Fruit fly (Drosophila melanogaster) whole organism, embryonic: ENCODE results near the gene CG31793.

Experiments used
- Bgb ChIP-seq: fragments of 200-800 bp; sonication (Bioruptor generic); IDR thresholded peaks from 2 replicates; pipeline ENCODE4 v1.3.6; 2022; ENCODE audit warnings: missing biosample characterization, missing genetic modification characterization; ENCODE audit not compliant: partially characterized antibody
- CG10462 ChIP-seq: fragments of 200-800 bp; sonication (Bioruptor generic); optimal IDR thresholded peaks from 2 replicates; lab custom pipeline; 2016; ENCODE audit warnings: missing biosample characterization, missing genetic modification characterization
- CG10654 ChIP-seq: fragments of 200-800 bp; sonication (Bioruptor generic); optimal IDR thresholded peaks from 2 replicates; lab custom pipeline; 2016; ENCODE audit warnings: missing biosample characterization, missing genetic modification characterization
- CG12071 ChIP-seq: fragments of 200-800 bp; sonication (Bioruptor generic); optimal IDR thresholded peaks from 3 replicates; lab custom pipeline; 2018; ENCODE audit warnings: missing biosample characterization, mild to moderate bottlenecking, missing genetic modification characterization
- CG12299 ChIP-seq: fragments of 200-800 bp; sonication (Bioruptor generic); optimal IDR thresholded peaks from 2 replicates; lab custom pipeline; 2018; ENCODE audit warnings: missing biosample characterization, mild to moderate bottlenecking, missing genetic modification characterization
- CG12391 ChIP-seq: fragments of 200-800 bp; sonication (Bioruptor generic); optimal IDR thresholded peaks from 3 replicates; lab custom pipeline; 2018; ENCODE audit warnings: missing biosample characterization, mild to moderate bottlenecking, missing genetic modification characterization, moderate library complexity
- CG13296 ChIP-seq: fragments of 200-800 bp; sonication (Bioruptor generic); optimal IDR thresholded peaks from 3 replicates; lab custom pipeline; 2018; ENCODE audit warnings: missing biosample characterization, mild to moderate bottlenecking, missing genetic modification characterization
- CG14014 ChIP-seq: fragments of 200-800 bp; sonication (Bioruptor generic); IDR thresholded peaks from 2 replicates; pipeline ENCODE4 v1.3.6; 2022; ENCODE audit warnings: missing biosample characterization, missing genetic modification characterization
- CG14441 ChIP-seq: fragments of 200-800 bp; sonication (Bioruptor generic); IDR thresholded peaks from 2 replicates; pipeline ENCODE4 v1.3.6; 2022; ENCODE audit warnings: missing biosample characterization, missing genetic modification characterization
- CG16815 ChIP-seq: fragments of 200-800 bp; sonication (Bioruptor generic); optimal IDR thresholded peaks from 3 replicates; lab custom pipeline; 2017; ENCODE audit warnings: missing biosample characterization, mild to moderate bottlenecking, missing genetic modification characterization
- CG18764 ChIP-seq: fragments of 200-800 bp; sonication (Bioruptor generic); optimal IDR thresholded peaks from 3 replicates; lab custom pipeline; 2016; ENCODE audit warnings: missing biosample characterization, missing genetic modification characterization
- CG2116 ChIP-seq: fragments of 200-800 bp; sonication (Bioruptor generic); optimal IDR thresholded peaks from 3 replicates; lab custom pipeline; 2018; ENCODE audit warnings: missing biosample characterization, mild to moderate bottlenecking, missing genetic modification characterization
- CG7556 ChIP-seq: fragments of 200-800 bp; sonication (Bioruptor generic); optimal IDR thresholded peaks from 2 replicates; lab custom pipeline; 2017; ENCODE audit warnings: missing biosample characterization, mild to moderate bottlenecking, missing genetic modification characterization
- CG7839 ChIP-seq: fragments of 200-800 bp; sonication (Bioruptor generic); optimal IDR thresholded peaks from 3 replicates; lab custom pipeline; 2018; ENCODE audit warnings: missing biosample characterization, mild to moderate bottlenecking, missing genetic modification characterization, moderate library complexity
- CHES-1-like ChIP-seq: fragments of 200-800 bp; sonication (Bioruptor generic); optimal IDR thresholded peaks from 2 replicates; lab custom pipeline; 2016; ENCODE audit warnings: missing biosample characterization, missing genetic modification characterization
- Ets65A ChIP-seq: fragments of 200-800 bp; sonication (Bioruptor generic); peaks from one replicate; lab custom pipeline; 2016; ENCODE audit warnings: missing biosample characterization, missing genetic modification characterization
- H2.0 ChIP-seq: fragments of 200-800 bp; sonication (Bioruptor generic); IDR thresholded peaks from 2 replicates; pipeline ENCODE4 v1.3.6; 2022; ENCODE audit warnings: missing biosample characterization, missing genetic modification characterization
- HLH54F ChIP-seq: fragments of 200-800 bp; sonication (Bioruptor generic); optimal IDR thresholded peaks from 3 replicates; lab custom pipeline; 2016; ENCODE audit warnings: missing biosample characterization, missing genetic modification characterization
- Hand ChIP-seq: fragments of 200-800 bp; sonication (Bioruptor generic); optimal IDR thresholded peaks from 2 replicates; lab custom pipeline; 2017; ENCODE audit warnings: mild to moderate bottlenecking, missing biosample characterization, missing genetic modification reagents, missing genetic modification characterization
- MESR4 ChIP-seq: fragments of 200-800 bp; sonication (Bioruptor generic); optimal IDR thresholded peaks from 2 replicates; lab custom pipeline; 2018; ENCODE audit warnings: missing biosample characterization, mild to moderate bottlenecking, missing genetic modification characterization, moderate library complexity
- Med ChIP-seq: fragments of 200-800 bp; sonication (Bioruptor generic); peaks from one replicate; lab custom pipeline; 2016; ENCODE audit warnings: missing biosample characterization, missing genetic modification characterization, mild to moderate bottlenecking, inconsistent platforms, moderate library complexity
- NfI ChIP-seq: fragments of 200-800 bp; sonication (Bioruptor generic); optimal IDR thresholded peaks from 3 replicates; lab custom pipeline; 2018; ENCODE audit warnings: missing biosample characterization, mild to moderate bottlenecking, missing genetic modification characterization, moderate library complexity
- Oaz ChIP-seq: fragments of 200-800 bp; sonication (Bioruptor generic); IDR thresholded peaks from 2 replicates; pipeline ENCODE4 v1.3.6; 2022; ENCODE audit warnings: missing biosample characterization, missing genetic modification characterization
- Pdp1 ChIP-seq, 2 experiments: fragments of 200-800 bp; sonication (Bioruptor generic); optimal IDR thresholded peaks; 3 replicates each; lab custom pipeline; 2016; ENCODE audit warnings: missing biosample characterization in 2 of 2, missing genetic modification characterization in 2 of 2, mild to moderate bottlenecking in 1 of 2, moderate library complexity in 1 of 2
- Ptx1 ChIP-seq: fragments of 200-800 bp; sonication (Bioruptor generic); IDR thresholded peaks from 2 replicates; pipeline ENCODE4 v1.3.6; 2022; ENCODE audit warnings: missing biosample characterization, missing genetic modification characterization
- Rfx ChIP-seq: fragments of 200-800 bp; sonication (Bioruptor generic); IDR thresholded peaks from 2 replicates; pipeline ENCODE4 v1.3.6; 2022; ENCODE audit warnings: missing biosample characterization, missing genetic modification characterization
- Xbp1 ChIP-seq: fragments of 200-800 bp; sonication (Bioruptor generic); optimal IDR thresholded peaks from 3 replicates; lab custom pipeline; 2016; ENCODE audit warnings: missing biosample characterization, mild to moderate bottlenecking, missing genetic modification characterization
- aop ChIP-seq: fragments of 200-800 bp; sonication (Bioruptor generic); IDR thresholded peaks from 2 replicates; pipeline ENCODE4 v1.3.6; 2022; ENCODE audit warnings: missing biosample characterization, missing genetic modification characterization
- ase ChIP-seq: fragments of 200-800 bp; sonication (Bioruptor generic); IDR thresholded peaks from 3 replicates; pipeline ENCODE4 v1.3.6; 2022; ENCODE audit warnings: missing biosample characterization, missing genetic modification characterization
- dmrt99B ChIP-seq: fragments of 200-800 bp; sonication (Bioruptor generic); optimal IDR thresholded peaks from 2 replicates; lab custom pipeline; 2018; ENCODE audit warnings: missing biosample characterization, mild to moderate bottlenecking, missing genetic modification characterization, moderate library complexity
- dpn ChIP-seq, 2 experiments: fragments of 200-800 bp; sonication (Bioruptor generic); optimal IDR thresholded peaks; 3 replicates each; lab custom pipeline; 2016; ENCODE audit warnings: missing biosample characterization in 2 of 2, missing genetic modification characterization in 2 of 2
- ewg ChIP-seq: fragments of 200-800 bp; sonication (Bioruptor generic); optimal IDR thresholded peaks from 3 replicates; lab custom pipeline; 2017; ENCODE audit warnings: mild to moderate bottlenecking, missing biosample characterization, missing genetic modification reagents, missing genetic modification characterization
- exex ChIP-seq: fragments of 200-800 bp; sonication (Bioruptor generic); optimal IDR thresholded peaks from 4 replicates; lab custom pipeline; 2018; ENCODE audit warnings: missing biosample characterization, mild to moderate bottlenecking, missing genetic modification characterization, moderate library complexity
- gem ChIP-seq: fragments of 200-800 bp; sonication (Bioruptor generic); optimal IDR thresholded peaks from 2 replicates; lab custom pipeline; 2019; ENCODE audit warnings: missing biosample characterization, mild to moderate bottlenecking, missing genetic modification characterization, moderate library complexity
- jigr1 ChIP-seq: fragments of 200-800 bp; sonication (Bioruptor generic); IDR thresholded peaks from 3 replicates; pipeline ENCODE4 v1.3.6; 2022; ENCODE audit warnings: missing biosample characterization, missing genetic modification characterization
- lab ChIP-seq: fragments of 200-800 bp; sonication (Bioruptor generic); optimal IDR thresholded peaks from 3 replicates; lab custom pipeline; 2017; ENCODE audit warnings: missing biosample characterization, missing genetic modification characterization, mild to moderate bottlenecking, moderate library complexity, missing genetic modification reagents
- nmo ChIP-seq: fragments of 200-800 bp; sonication (Bioruptor generic); optimal IDR thresholded peaks from 2 replicates; lab custom pipeline; 2018; ENCODE audit warnings: missing biosample characterization, mild to moderate bottlenecking, missing genetic modification characterization, moderate library complexity
- pros ChIP-seq: fragments of 200-800 bp; sonication (Bioruptor generic); optimal IDR thresholded peaks from 3 replicates; lab custom pipeline; 2019; ENCODE audit warnings: missing biosample characterization, mild to moderate bottlenecking, missing genetic modification characterization, moderate library complexity
- run ChIP-seq: fragments of 200-800 bp; sonication (Bioruptor generic); optimal IDR thresholded peaks from 3 replicates; lab custom pipeline; 2018; ENCODE audit warnings: missing biosample characterization, mild to moderate bottlenecking, missing genetic modification characterization
- slou ChIP-seq: fragments of 200-800 bp; sonication (Bioruptor generic); optimal IDR thresholded peaks from 3 replicates; lab custom pipeline; 2016; ENCODE audit warnings: missing biosample characterization, missing genetic modification characterization
- sna ChIP-seq: fragments of 200-800 bp; sonication (Bioruptor generic); IDR thresholded peaks from 2 replicates; pipeline ENCODE4 v1.3.6; 2022; ENCODE audit warnings: missing biosample characterization, missing genetic modification characterization; ENCODE audit not compliant: partially characterized antibody
- ssp ChIP-seq: fragments of 200-800 bp; sonication (Bioruptor generic); IDR thresholded peaks from 2 replicates; pipeline ENCODE4 v1.3.6; 2022; ENCODE audit warnings: missing biosample characterization, missing genetic modification characterization
- tio ChIP-seq: fragments of 200-800 bp; sonication (Bioruptor generic); optimal IDR thresholded peaks from 2 replicates; lab custom pipeline; 2017; ENCODE audit warnings: missing biosample characterization, missing genetic modification characterization, inconsistent platforms
- tll ChIP-seq, 2 experiments: fragments of 200-800 bp in 1 of 2; fragments of >200 bp in 1 of 2; sonication (Bioruptor generic) in 1 of 2; optimal IDR thresholded peaks; 2 replicates each; lab custom pipeline; 2017 to 2019; ENCODE audit warnings: missing biosample characterization in 2 of 2, missing genetic modification characterization in 2 of 2, mild to moderate bottlenecking in 1 of 2, moderate library complexity in 1 of 2
- twi ChIP-seq: fragments of 200-800 bp; optimal IDR thresholded peaks from 2 replicates; lab custom pipeline; 2019; ENCODE audit warnings: missing biosample characterization, mild to moderate bottlenecking, missing genetic modification characterization, moderate library complexity
- tx ChIP-seq: fragments of 200-800 bp; sonication (Bioruptor generic); optimal IDR thresholded peaks from 2 replicates; lab custom pipeline; 2016; ENCODE audit warnings: missing biosample characterization, missing genetic modification characterization
- z ChIP-seq: fragments of 200-800 bp; sonication (Bioruptor generic); IDR thresholded peaks from 3 replicates; pipeline ENCODE4 v1.3.6; 2022; ENCODE audit warnings: missing biosample characterization, missing genetic modification characterization
- zen ChIP-seq: fragments of 200-800 bp; sonication (Bioruptor generic); optimal IDR thresholded peaks from 3 replicates; lab custom pipeline; 2018; ENCODE audit warnings: missing biosample characterization, mild to moderate bottlenecking, missing genetic modification characterization, moderate library complexity

The CG31793 gene

dm6 chr2L:18987078-18987895, 15.9 kb upstream of the CG31793 start, which contains the start of the genes Swip-1 and EMC5 (continued):
- TF ChIP-seq jigr1 (GFP tag; lab: Robert Waterston, UW) (peak; percentile 20; the same call in 1 of the 3 replicates), slou (GFP tag; lab: Kevin White, UChicago) (peak; percentile 45), CG13296 (GFP tag; lab: Kevin White, UChicago) (peak; percentile 49), CG12299 (tag; lab: Kevin White, UChicago) (peak; percentile 27), CG16815 (peak; percentile 48), dpn (GFP tag; optimal IDR thresholded peaks at IDR 0.05; lab: Kevin White, UChicago) (peak in 1 of 2 experiments; percentile 53), ase (peak; percentile 18; the same call in 1 of the 3 replicates), dmrt99B (peak; percentile 52), run (tag; lab: Kevin White, UChicago) (peak; percentile 31), tll (GFP tag; optimal IDR thresholded peaks at IDR 0.05; lab: Kevin White, UChicago) (no peak), Ets65A (GFP tag; lab: Kevin White, UChicago) (peak; percentile 87), twi (tag; lab: Kevin White, UChicago) (peak; percentile 55), Bgb (peak; percentile 47), CG12071 (GFP tag; lab: Kevin White, UChicago) (no peak), CG7556 (GFP tag; lab: Kevin White, UChicago) (peak; percentile 62), CG10654 (GFP tag; lab: Kevin White, UChicago) (peak; percentile 54), aop (GFP tag; lab: Robert Waterston, UW) (no peak), gem (tag; lab: Kevin White, UChicago) (peak; percentile 84), CG7839 (tag; lab: Kevin White, UChicago) (peak; percentile 73), sna (GFP tag; lab: Robert Waterston, UW) (0 out of 2 replicates have a peak, but pooled peaks have one; percentile 53), Pdp1 (GFP tag; optimal IDR thresholded peaks at IDR 0.05; lab: Kevin White, UChicago) (peak in 1 of 2 experiments; percentile 19), Oaz (GFP tag; lab: Robert Waterston, UW) (no peak), CG14014 (GFP tag; lab: Robert Waterston, UW) (peak; percentile 73), pros (GFP tag; lab: Kevin White, UChicago) (no peak), Med (GFP tag; lab: Kevin White, UChicago) (peak; percentile 86), Xbp1 (GFP tag; lab: Kevin White, UChicago) (peak; percentile 73), z (no peak), tx (no peak), H2.0 (GFP tag; lab: Robert Waterston, UW) (no peak; the same call in 1 of the 2 replicates), Hand (GFP tag; lab: Kevin White, UChicago) (no peak), CG12391 (peak; percentile 87), ssp (GFP tag; lab: Robert Waterston, UW) (peak; percentile 61), lab (GFP tag; lab: Kevin White, UChicago) (peak; percentile 20), Rfx (GFP tag; lab: Robert Waterston, UW) (peak; percentile 78), exex (tag; lab: Kevin White, UChicago) (peak; percentile 24), CHES-1-like (GFP tag; lab: Kevin White, UChicago) (no peak), zen (tag; lab: Kevin White, UChicago) (peak; percentile 34), CG18764 (GFP tag; lab: Kevin White, UChicago) (no peak), CG10462 (GFP tag; lab: Kevin White, UChicago) (no peak), MESR4 (GFP tag; lab: Kevin White, UChicago) (peak; percentile 73), Ptx1 (GFP tag; lab: Robert Waterston, UW) (peak; percentile 82), tio (GFP tag; lab: Kevin White, UChicago) (peak; percentile 17), ewg (peak; percentile 16), HLH54F (peak; percentile 12), NfI (peak; percentile 2), CG2116 (GFP tag; lab: Kevin White, UChicago) (peak; percentile 43), nmo (peak; percentile 86), CG14441 (GFP tag; lab: Robert Waterston, UW) (peak; percentile 19; the same call in 1 of the 2 replicates)
